Worm (Caenorhabditis elegans): ENCODE data around the gene F18E3.10.

F18E3.10 gene

ce11 chrV:7424336-7424735 lies at the start of gene F18E3.10:
TSS of gene F18E3.10 (minus strand) at chrV:7424436.
- TF ChIP-seq ccch-3 (GFP tag; optimal IDR thresholded peaks at IDR 0.05), result no peak
- TF ChIP-seq madf-8 (GFP tag; conservative IDR thresholded peaks at IDR 0.05), result no peak
- TF ChIP-seq K12H6.12 (tag; optimal IDR thresholded peaks at IDR 0.05), result no peak
- TF ChIP-seq C17E4.6 (GFP tag; IDR thresholded peaks at IDR 0.05), result no peak
- no peak for TF ChIP-seq Y95B8A.8 (GFP tag; IDR thresholded peaks at IDR 0.05)
- TF ChIP-seq ceh-100 (GFP tag; IDR thresholded peaks at IDR 0.05), result no peak
- no peak for TF ChIP-seq T26A5.8 (tag; optimal IDR thresholded peaks at IDR 0.05)
- no peak for TF ChIP-seq pbrm-1 (GFP tag; IDR thresholded peaks at IDR 0.05)
- no peak for TF ChIP-seq rpc-1 (optimal IDR thresholded peaks at IDR 0.05)
- TF ChIP-seq rpc-1 (tag; optimal IDR thresholded peaks at IDR 0.05), result no peak
- no peak for TF ChIP-seq T07F8.4 (tag; optimal IDR thresholded peaks at IDR 0.05)

ce11 chrV:7472815-7473214 lies 48.6 kb upstream of the F18E3.10 start, which contains the start of gene str-28:
TSS of gene str-28 (minus strand) at chrV:7472915.
- TF ChIP-seq chd-7 (tag; optimal IDR thresholded peaks at IDR 0.05), result no peak
- TF ChIP-seq madf-10 (tag; optimal IDR thresholded peaks at IDR 0.05), result no peak
- no peak for TF ChIP-seq ztf-18 (tag; optimal IDR thresholded peaks at IDR 0.05)
- TF ChIP-seq unc-130 (GFP tag; optimal IDR thresholded peaks at IDR 0.05), result no peak
- TF ChIP-seq sdz-38 (tag; optimal IDR thresholded peaks at IDR 0.05), result no peak
- no peak for TF ChIP-seq let-607 (tag; optimal IDR thresholded peaks at IDR 0.05)
- no peak for TF ChIP-seq dpl-1 (GFP tag; optimal IDR thresholded peaks at IDR 0.05)
- no peak for TF ChIP-seq lsl-1 (GFP tag; optimal IDR thresholded peaks at IDR 0.05)
- TF ChIP-seq mxl-1 (tag; optimal IDR thresholded peaks at IDR 0.05), result no peak
- no peak for TF ChIP-seq bed-2 (GFP tag; IDR thresholded peaks at IDR 0.05)
- TF ChIP-seq B0019.2 (GFP tag; conservative IDR thresholded peaks at IDR 0.05), result no peak
- no peak for TF ChIP-seq F52B5.7 (tag; optimal IDR thresholded peaks at IDR 0.05)
- no peak for TF ChIP-seq F37B4.10 (GFP tag; IDR thresholded peaks at IDR 0.05)
- TF ChIP-seq athp-1 (tag; optimal IDR thresholded peaks at IDR 0.05), result no peak
- no peak for TF ChIP-seq Y79H2A.3 (GFP tag; conservative IDR thresholded peaks at IDR 0.05)
- TF ChIP-seq F23B12.7 (tag; optimal IDR thresholded peaks at IDR 0.05; ENCODE audit: insufficient read depth), result no peak
- TF ChIP-seq egl-18 (GFP tag; IDR thresholded peaks at IDR 0.05), result no peak
- TF ChIP-seq pbrm-1 (GFP tag; IDR thresholded peaks at IDR 0.05), result no peak

DNA sequence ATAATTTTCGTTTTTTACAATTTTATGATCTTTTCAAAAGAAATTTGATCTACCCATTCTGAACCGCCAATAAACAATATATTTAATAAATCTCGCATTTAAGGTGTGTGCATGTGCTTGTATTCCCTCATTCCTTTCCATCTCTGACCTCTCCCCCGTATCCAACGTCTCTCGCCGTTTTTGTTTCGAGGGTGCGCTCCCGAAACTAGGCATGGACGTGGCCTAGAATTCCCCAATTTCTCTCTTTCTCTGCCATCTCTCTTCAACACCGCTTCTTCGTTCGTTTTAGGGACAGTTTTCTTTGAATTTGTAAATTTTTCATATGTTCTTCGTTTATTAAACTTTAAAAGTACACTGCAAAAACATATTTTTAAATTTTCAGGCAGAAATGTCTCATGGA lies 41.3 kb upstream of the F18E3.10 start, which contains the start of gene F25E5.1:
TSS of gene F25E5.1 (plus strand) at position 376 of the 400 bp plus-strand sequence.
- TF ChIP-seq aptf-2 (GFP tag; conservative IDR thresholded peaks at IDR 0.05), result no peak
- 0 out of 2 replicates have a peak, but pooled peaks have one; percentile 27 for TF ChIP-seq ekl-4 (GFP tag; IDR thresholded peaks at IDR 0.05)
- TF ChIP-seq madf-8 (GFP tag; conservative IDR thresholded peaks at IDR 0.05), result peak; percentile 46
- TF ChIP-seq hmg-1.2 (GFP tag; IDR thresholded peaks at IDR 0.05), result peak; percentile 69
- 0 out of 2 replicates have a peak, but pooled peaks have one; percentile 24 for TF ChIP-seq hmg-20 (GFP tag; IDR thresholded peaks at IDR 0.05)
- TF ChIP-seq ceh-40 (GFP tag; IDR thresholded peaks at IDR 0.05), result no peak
- TF ChIP-seq rcor-1 (GFP tag; IDR thresholded peaks at IDR 0.05), result 0 out of 2 replicates have a peak, but pooled peaks have one; percentile 32
- no peak for TF ChIP-seq lsy-27 (tag; optimal IDR thresholded peaks at IDR 0.05; ENCODE audit: borderline replicate concordance, insufficient read depth)
- TF ChIP-seq egl-44 (GFP tag; IDR thresholded peaks at IDR 0.05), result no peak
- TF ChIP-seq attf-5 (GFP tag; optimal IDR thresholded peaks at IDR 0.05), result peak; percentile 91
- no peak; the same call in 1 of the 2 replicates for TF ChIP-seq dox-1 (GFP tag; IDR thresholded peaks at IDR 0.05)
- peak; percentile 49 for TF ChIP-seq ztf-18 (tag; optimal IDR thresholded peaks at IDR 0.05)
- TF ChIP-seq hsf-1 (GFP tag; IDR thresholded peaks at IDR 0.05), result no peak
- TF ChIP-seq ceh-91 (GFP tag; IDR thresholded peaks at IDR 0.05), result no peak
- no peak for TF ChIP-seq snpc-1.1 (tag; optimal IDR thresholded peaks at IDR 0.05; ENCODE audit: insufficient read depth)
- peak; percentile 65 for TF ChIP-seq ceh-27 (GFP tag; optimal IDR thresholded peaks at IDR 0.05)
- no peak for TF ChIP-seq F10E7.11 (tag; optimal IDR thresholded peaks at IDR 0.05)
- TF ChIP-seq K12H6.12 (tag; optimal IDR thresholded peaks at IDR 0.05), result peak; percentile 10
- TF ChIP-seq F57C9.4 (tag; optimal IDR thresholded peaks at IDR 0.05), result no peak
- TF ChIP-seq F39B2.1 (GFP tag; IDR thresholded peaks at IDR 0.05), result no peak
- peak; percentile 60 for TF ChIP-seq nhr-80 (tag; optimal IDR thresholded peaks at IDR 0.05)
- peak; percentile 67 for TF ChIP-seq efl-1 (GFP tag; optimal IDR thresholded peaks at IDR 0.05)
